Worm (Caenorhabditis elegans): ENCODE results near the gene mob-4.

- TF ChIP-seq let-526 (GFP tag; IDR thresholded peaks at IDR 0.05) (no peak), F49E8.2 (tag; optimal IDR thresholded peaks at IDR 0.05; ENCODE audit: insufficient read depth) (no peak), F57C9.4 (tag; optimal IDR thresholded peaks at IDR 0.05) (no peak), attf-3 (GFP tag; conservative IDR thresholded peaks at IDR 0.05) (no peak)
These were observed 48.6 kb upstream of the mob-4 start, which contains the start of gene C50C3.12 for ce11 chrIII:8176265-8176664.
